Fruit fly (Drosophila melanogaster) whole organism, embryonic: ENCODE measurements around the gene CG31924.

Experiments
- CG11695 ChIP-seq: fragments of 200-800 bp; sonication (Bioruptor generic); IDR thresholded peaks from 3 replicates; pipeline ENCODE4 v1.3.6; 2022; ENCODE audit warnings: missing biosample characterization, missing genetic modification characterization
- CG12236 ChIP-seq: fragments of 200-800 bp; sonication (Bioruptor generic); optimal IDR thresholded peaks from 2 replicates; lab custom pipeline; 2016; ENCODE audit warnings: missing biosample characterization, missing genetic modification characterization
- CG14441 ChIP-seq: fragments of 200-800 bp; sonication (Bioruptor generic); IDR thresholded peaks from 2 replicates; pipeline ENCODE4 v1.3.6; 2022; ENCODE audit warnings: missing biosample characterization, missing genetic modification characterization
- CG15696 ChIP-seq: fragments of 200-800 bp; sonication (Bioruptor generic); optimal IDR thresholded peaks from 2 replicates; lab custom pipeline; 2019; ENCODE audit warnings: missing biosample characterization, mild to moderate bottlenecking, missing genetic modification characterization, moderate library complexity
- CG16779 ChIP-seq: fragments of 200-800 bp; sonication (Bioruptor generic); IDR thresholded peaks from 2 replicates; pipeline ENCODE4 v1.3.6; 2022; ENCODE audit warnings: missing biosample characterization, missing genetic modification characterization
- CG17328 ChIP-seq: fragments of 200-800 bp; sonication (Bioruptor generic); IDR thresholded peaks from 2 replicates; pipeline ENCODE4 v1.3.6; 2022; ENCODE audit warnings: missing biosample characterization, missing genetic modification characterization
- CG17361 ChIP-seq: fragments of 200-800 bp; sonication (Bioruptor generic); IDR thresholded peaks from 3 replicates; pipeline ENCODE4 v1.3.6; 2022; ENCODE audit warnings: missing biosample characterization, missing genetic modification characterization
- CG2120 ChIP-seq: fragments of 200-800 bp; sonication (Bioruptor generic); optimal IDR thresholded peaks from 3 replicates; lab custom pipeline; 2016; ENCODE audit warnings: missing biosample characterization, missing genetic modification characterization
- CG2129 ChIP-seq: fragments of 200-800 bp; sonication (Bioruptor generic); IDR thresholded peaks from 2 replicates; pipeline ENCODE4 v1.3.6; 2022; ENCODE audit warnings: missing biosample characterization, missing genetic modification characterization; ENCODE audit not compliant: partially characterized antibody
- CG2202 ChIP-seq: fragments of 200-800 bp; sonication (Bioruptor generic); optimal IDR thresholded peaks from 2 replicates; lab custom pipeline; 2018; ENCODE audit warnings: missing biosample characterization, mild to moderate bottlenecking, missing genetic modification characterization
- CG3838 ChIP-seq: fragments of 200-800 bp; sonication (Bioruptor generic); optimal IDR thresholded peaks from 3 replicates; lab custom pipeline; 2016; ENCODE audit warnings: missing biosample characterization, missing genetic modification characterization
- CG3995 ChIP-seq: fragments of 200-800 bp; sonication (Bioruptor generic); optimal IDR thresholded peaks from 3 replicates; lab custom pipeline; 2016; ENCODE audit warnings: missing biosample characterization, missing genetic modification characterization
- CG4707 ChIP-seq: fragments of 200-800 bp; sonication (Bioruptor generic); optimal IDR thresholded peaks from 2 replicates; lab custom pipeline; 2018; ENCODE audit warnings: missing biosample characterization, mild to moderate bottlenecking, missing genetic modification characterization, moderate library complexity
- CG6254 ChIP-seq: fragments of 200-800 bp; sonication (Bioruptor generic); optimal IDR thresholded peaks from 3 replicates; lab custom pipeline; 2017; ENCODE audit warnings: mild to moderate bottlenecking, missing biosample characterization, missing genetic modification reagents, missing genetic modification characterization
- CG6683 ChIP-seq: fragments of 200-800 bp; sonication (Bioruptor generic); optimal IDR thresholded peaks from 2 replicates; lab custom pipeline; 2017; ENCODE audit warnings: missing biosample characterization, mild to moderate bottlenecking, missing genetic modification characterization, missing genetic modification reagents
- CG7556 ChIP-seq: fragments of 200-800 bp; sonication (Bioruptor generic); optimal IDR thresholded peaks from 2 replicates; lab custom pipeline; 2017; ENCODE audit warnings: missing biosample characterization, mild to moderate bottlenecking, missing genetic modification characterization
- CG7839 ChIP-seq: fragments of 200-800 bp; sonication (Bioruptor generic); optimal IDR thresholded peaks from 3 replicates; lab custom pipeline; 2018; ENCODE audit warnings: missing biosample characterization, mild to moderate bottlenecking, missing genetic modification characterization, moderate library complexity
- CG8388 ChIP-seq: fragments of 200-800 bp; sonication (Bioruptor generic); optimal IDR thresholded peaks from 2 replicates; lab custom pipeline; 2019; ENCODE audit warnings: missing biosample characterization, mild to moderate bottlenecking, missing genetic modification characterization, moderate library complexity
- CG8478 ChIP-seq: fragments of >200 bp; optimal IDR thresholded peaks from 2 replicates; lab custom pipeline; 2018
- CG8765 ChIP-seq: fragments of 200-800 bp; sonication (Bioruptor generic); IDR thresholded peaks from 2 replicates; pipeline ENCODE4 v1.3.6; 2022; ENCODE audit warnings: missing biosample characterization, missing genetic modification characterization
- Dip2 ChIP-seq: fragments of 200-800 bp; sonication (Bioruptor generic); IDR thresholded peaks from 2 replicates; pipeline ENCODE4 v1.3.6; 2022; ENCODE audit warnings: missing biosample characterization, missing genetic modification characterization
- E2f2 ChIP-seq: fragments of 200-800 bp; sonication (Bioruptor generic); IDR thresholded peaks from 2 replicates; pipeline ENCODE4 v1.3.6; 2022; ENCODE audit warnings: missing biosample characterization, missing genetic modification characterization
- Gug ChIP-seq: fragments of 200-800 bp; sonication (Bioruptor generic); IDR thresholded peaks from 4 replicates; pipeline ENCODE4 v1.3.6; 2022; ENCODE audit warnings: missing biosample characterization, missing genetic modification characterization
- H15 ChIP-seq: fragments of 200-800 bp; sonication (Bioruptor generic); IDR thresholded peaks from 3 replicates; pipeline ENCODE4 v1.3.6; 2022; ENCODE audit warnings: missing biosample characterization, missing genetic modification characterization
- HLH3B ChIP-seq: fragments of 200-800 bp; sonication (Bioruptor generic); IDR thresholded peaks from 2 replicates; pipeline ENCODE4 v1.3.6; 2022; ENCODE audit warnings: missing biosample characterization, missing genetic modification characterization
- Hmx ChIP-seq: fragments of 200-800 bp; sonication (Bioruptor generic); optimal IDR thresholded peaks from 2 replicates; lab custom pipeline; 2016; ENCODE audit warnings: missing biosample characterization, missing genetic modification characterization
- Hr78 ChIP-seq, 2 experiments: fragments of 200-800 bp in 1 of 2; fragments of >200 bp in 1 of 2; sonication (Bioruptor generic) in 1 of 2; optimal IDR thresholded peaks; 2 replicates each; lab custom pipeline; 2017 to 2019; ENCODE audit warnings: missing biosample characterization in 2 of 2, missing genetic modification characterization in 2 of 2, mild to moderate bottlenecking in 1 of 2, moderate library complexity in 1 of 2
- Med ChIP-seq: fragments of 200-800 bp; sonication (Bioruptor generic); peaks from one replicate; lab custom pipeline; 2016; ENCODE audit warnings: missing biosample characterization, missing genetic modification characterization, mild to moderate bottlenecking, inconsistent platforms, moderate library complexity
- Mrtf ChIP-seq: fragments of 200-800 bp; sonication (Bioruptor generic); IDR thresholded peaks from 3 replicates; pipeline ENCODE4 v1.3.6; 2022; ENCODE audit warnings: missing biosample characterization, missing genetic modification characterization
- NFAT ChIP-seq: fragments of 200-800 bp; sonication (Bioruptor generic); IDR thresholded peaks from 2 replicates; pipeline ENCODE4 v1.3.6; 2022; ENCODE audit warnings: missing biosample characterization, missing genetic modification characterization
- Optix ChIP-seq: fragments of 200-800 bp; sonication (Bioruptor generic); IDR thresholded peaks from 3 replicates; pipeline ENCODE4 v1.3.6; 2022; ENCODE audit warnings: missing biosample characterization, missing genetic modification characterization
- PHDP ChIP-seq: fragments of 200-800 bp; sonication (Bioruptor generic); optimal IDR thresholded peaks from 3 replicates; lab custom pipeline; 2018; ENCODE audit warnings: missing biosample characterization, mild to moderate bottlenecking, missing genetic modification characterization, moderate library complexity
- Pdp1 ChIP-seq, 2 experiments: fragments of 200-800 bp; sonication (Bioruptor generic); optimal IDR thresholded peaks; 3 replicates each; lab custom pipeline; 2016; ENCODE audit warnings: missing biosample characterization in 2 of 2, missing genetic modification characterization in 2 of 2, mild to moderate bottlenecking in 1 of 2, moderate library complexity in 1 of 2
- Ssrp ChIP-seq: fragments of 200-800 bp; sonication (Bioruptor generic); optimal IDR thresholded peaks from 2 replicates; lab custom pipeline; 2018; ENCODE audit warnings: missing biosample characterization, mild to moderate bottlenecking, missing genetic modification characterization, moderate library complexity
- bcd ChIP-seq: fragments of 200-800 bp; sonication (Bioruptor generic); optimal IDR thresholded peaks from 2 replicates; lab custom pipeline; 2017; ENCODE audit warnings: missing biosample characterization, mild to moderate bottlenecking, missing genetic modification characterization
- br ChIP-seq: fragments of >200 bp; optimal IDR thresholded peaks from 2 replicates; lab custom pipeline; 2017
- btn ChIP-seq: fragments of 200-800 bp; sonication (Bioruptor generic); optimal IDR thresholded peaks from 2 replicates; lab custom pipeline; 2016; ENCODE audit warnings: missing biosample characterization, missing genetic modification characterization
- cato ChIP-seq: fragments of 200-800 bp; sonication (Bioruptor generic); optimal IDR thresholded peaks from 2 replicates; lab custom pipeline; 2016; ENCODE audit warnings: missing biosample characterization, missing genetic modification characterization, borderline replicate concordance
- cwo ChIP-seq: fragments of 200-800 bp; sonication (Bioruptor generic); optimal IDR thresholded peaks from 3 replicates; lab custom pipeline; 2017; ENCODE audit warnings: missing biosample characterization, missing genetic modification characterization, mild to moderate bottlenecking, moderate library complexity, missing genetic modification reagents
- dimm ChIP-seq: fragments of 200-800 bp; sonication (Bioruptor generic); IDR thresholded peaks from 2 replicates; pipeline ENCODE4 v1.3.6; 2022; ENCODE audit warnings: missing biosample characterization, missing genetic modification characterization
- inv ChIP-seq: fragments of 200-800 bp; sonication (Bioruptor generic); IDR thresholded peaks from 2 replicates; pipeline ENCODE4 v1.3.6; 2022; ENCODE audit warnings: missing biosample characterization, missing genetic modification characterization; ENCODE audit not compliant: partially characterized antibody
- nom ChIP-seq: fragments of 200-800 bp; sonication (Bioruptor generic); optimal IDR thresholded peaks from 2 replicates; lab custom pipeline; 2017; ENCODE audit warnings: missing biosample characterization, missing genetic modification characterization, mild to moderate bottlenecking, moderate library complexity, missing genetic modification reagents
- p53 ChIP-seq: fragments of 200-800 bp; sonication (Bioruptor generic); optimal IDR thresholded peaks from 2 replicates; lab custom pipeline; 2016; ENCODE audit warnings: missing biosample characterization, missing genetic modification characterization
- peb ChIP-seq: fragments of 200-800 bp; sonication (Bioruptor generic); IDR thresholded peaks from 2 replicates; pipeline ENCODE4 v1.3.6; 2022; ENCODE audit warnings: missing biosample characterization, missing genetic modification characterization
- phol ChIP-seq: fragments of 200-800 bp; sonication (Bioruptor generic); optimal IDR thresholded peaks from 3 replicates; lab custom pipeline; 2018; ENCODE audit warnings: missing biosample characterization, mild to moderate bottlenecking, missing genetic modification characterization, moderate library complexity
- repo ChIP-seq: fragments of 200-800 bp; sonication (Bioruptor generic); optimal IDR thresholded peaks from 2 replicates; lab custom pipeline; 2016; ENCODE audit warnings: missing biosample characterization, missing genetic modification characterization
- row ChIP-seq: fragments of 200-800 bp; sonication (Bioruptor generic); IDR thresholded peaks from 3 replicates; pipeline ENCODE4 v1.3.6; 2022; ENCODE audit warnings: missing biosample characterization, missing genetic modification characterization
- run ChIP-seq: fragments of 200-800 bp; sonication (Bioruptor generic); optimal IDR thresholded peaks from 3 replicates; lab custom pipeline; 2018; ENCODE audit warnings: missing biosample characterization, mild to moderate bottlenecking, missing genetic modification characterization
- scrt ChIP-seq: fragments of 200-800 bp; sonication (Bioruptor generic); optimal IDR thresholded peaks from 2 replicates; lab custom pipeline; 2018; ENCODE audit warnings: missing biosample characterization, mild to moderate bottlenecking, missing genetic modification characterization, moderate library complexity
- sens ChIP-seq: fragments of 200-800 bp; sonication (Bioruptor generic); peaks from one replicate; lab custom pipeline; 2016; ENCODE audit warnings: missing biosample characterization, missing genetic modification characterization
- trh ChIP-seq: fragments of 200-800 bp; sonication (Bioruptor generic); optimal IDR thresholded peaks from 2 replicates; lab custom pipeline; 2016; ENCODE audit warnings: missing biosample characterization, missing genetic modification characterization
- vvl ChIP-seq: fragments of 200-800 bp; sonication (Bioruptor generic); IDR thresholded peaks from 2 replicates; pipeline ENCODE4 v1.3.6; 2022; ENCODE audit warnings: missing biosample characterization, missing genetic modification characterization
- yki ChIP-seq: fragments of >200 bp; optimal IDR thresholded peaks from 3 replicates; lab custom pipeline; 2018

CG31924 gene

dm6 chr2L:1316422-1316821 is 38.3 kb downstream of the CG31924 start (continued):
- TF ChIP-seq cwo (GFP tag; lab: Kevin White, UChicago) (peak; percentile 10), Mrtf (GFP tag; lab: Robert Waterston, UW) (no peak), CG15696 (no peak), CG7839 (tag; lab: Kevin White, UChicago) (peak; percentile 36), phol (peak; percentile 9), sens (GFP tag; lab: Kevin White, UChicago) (no peak), Optix (GFP tag; lab: Robert Waterston, UW) (peak; percentile 55; the same call in 2 of the 3 replicates), br (lab: Kevin White, UChicago) (no peak), Hr78 (GFP tag; optimal IDR thresholded peaks at IDR 0.05; lab: Kevin White, UChicago) (no peak), CG6683 (no peak), CG7556 (GFP tag; lab: Kevin White, UChicago) (peak; percentile 54), CG16779 (GFP tag; lab: Robert Waterston, UW) (no peak), vvl (peak; percentile 57), peb (0 out of 2 replicates have a peak, but pooled peaks have one; percentile 17), CG6254 (GFP tag; lab: Kevin White, UChicago) (no peak), bcd (peak; percentile 23), CG12236 (no peak), yki (lab: Kevin White, UChicago) (no peak), CG17328 (peak; percentile 61), CG8765 (GFP tag; lab: Robert Waterston, UW) (no peak), Dip2 (GFP tag; lab: Robert Waterston, UW) (no peak), H15 (GFP tag; lab: Robert Waterston, UW) (no peak), run (tag; lab: Kevin White, UChicago) (no peak), Gug (GFP tag; lab: Robert Waterston, UW) (no peak), scrt (GFP tag; lab: Kevin White, UChicago) (no peak), Pdp1 (GFP tag; optimal IDR thresholded peaks at IDR 0.05; lab: Kevin White, UChicago) (no peak), CG17361 (GFP tag; lab: Robert Waterston, UW) (no peak), CG8478 (lab: Kevin White, UChicago) (no peak), CG14441 (GFP tag; lab: Robert Waterston, UW) (no peak), E2f2 (GFP tag; lab: Robert Waterston, UW) (peak; percentile 17; the same call in 1 of the 2 replicates), p53 (no peak), CG2129 (GFP tag; lab: Robert Waterston, UW) (no peak), cato (GFP tag; lab: Kevin White, UChicago) (no peak), btn (GFP tag; lab: Kevin White, UChicago) (no peak), nom (no peak), CG2202 (tag; lab: Kevin White, UChicago) (no peak), PHDP (tag; lab: Kevin White, UChicago) (peak; percentile 32), CG3838 (GFP tag; lab: Kevin White, UChicago) (no peak), Hmx (GFP tag; lab: Kevin White, UChicago) (no peak), CG8388 (GFP tag; lab: Kevin White, UChicago) (peak; percentile 14), row (peak; percentile 68; the same call in 2 of the 3 replicates), CG4707 (no peak), HLH3B (GFP tag; lab: Robert Waterston, UW) (peak; percentile 49), NFAT (GFP tag; lab: Robert Waterston, UW) (no peak), CG2120 (GFP tag; lab: Kevin White, UChicago) (peak; percentile 53), inv (GFP tag; lab: Robert Waterston, UW) (no peak), repo (GFP tag; lab: Kevin White, UChicago) (no peak), CG11695 (GFP tag; lab: Robert Waterston, UW) (peak; percentile 49; the same call in 2 of the 3 replicates), Ssrp (tag; lab: Kevin White, UChicago) (no peak), CG3995 (GFP tag; lab: Kevin White, UChicago) (no peak), dimm (no peak), Med (GFP tag; lab: Kevin White, UChicago) (peak; percentile 89), trh (GFP tag; lab: Kevin White, UChicago) (no peak)
